Worm (Caenorhabditis elegans): ENCODE measurements around the gene sra-10.
A peak's percentile ranks its signal among the peaks of the same experiment; 100 is the strongest.

The sra-10 gene

DNA sequence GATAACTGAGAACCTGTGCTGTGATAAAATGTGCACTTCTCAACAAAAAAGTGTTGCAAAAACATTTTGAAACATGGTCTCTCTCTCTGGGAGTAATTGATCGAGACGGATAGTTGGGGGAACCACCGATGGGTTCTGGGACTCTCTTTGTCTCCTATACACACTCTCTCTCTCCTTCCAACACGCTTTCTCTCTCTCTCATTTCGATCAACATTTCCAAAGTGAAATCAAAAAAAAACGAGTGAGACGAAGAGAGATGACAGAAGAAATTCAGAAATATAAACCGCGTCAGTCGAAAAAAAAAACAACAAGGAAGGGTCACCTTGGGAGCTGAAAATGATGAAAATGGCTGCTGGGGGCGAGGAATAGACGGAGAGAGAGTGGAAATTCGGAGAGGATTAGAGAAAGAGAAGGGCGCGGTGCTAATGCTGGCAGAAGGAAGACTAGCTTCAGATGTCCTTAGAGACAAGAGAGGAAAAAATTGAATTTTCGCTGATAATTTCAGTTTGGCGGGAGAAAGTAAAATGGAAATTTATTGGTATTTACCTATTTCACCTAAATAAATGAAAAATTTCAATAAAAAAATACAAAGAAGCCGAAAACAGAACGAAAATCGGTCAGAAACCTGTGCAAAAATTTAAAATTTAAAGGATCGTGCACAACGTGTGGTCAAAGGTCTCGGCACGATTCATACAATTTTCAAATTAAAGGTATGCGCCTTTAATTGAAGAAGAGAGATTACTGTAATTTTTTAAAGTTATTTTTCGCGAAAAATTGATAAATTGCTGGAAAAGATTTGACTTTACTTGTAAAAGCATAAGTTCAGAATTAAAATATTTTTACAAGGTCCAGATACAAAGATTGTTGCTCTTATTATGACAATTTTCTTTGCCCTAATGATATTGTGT lies 31.9 kb downstream of the sra-10 start (continued):
- no peak for TF ChIP-seq mes-4 (tag; optimal IDR thresholded peaks at IDR 0.05)
- TF ChIP-seq athp-1 (tag; optimal IDR thresholded peaks at IDR 0.05) = no peak
- no peak for TF ChIP-seq F22D6.2 (tag; optimal IDR thresholded peaks at IDR 0.05)
- no peak for TF ChIP-seq let-607 (tag; optimal IDR thresholded peaks at IDR 0.05)
- TF ChIP-seq F57A8.1 (GFP tag; optimal IDR thresholded peaks at IDR 0.05) = no peak
- TF ChIP-seq sdz-38 (tag; optimal IDR thresholded peaks at IDR 0.05) = no peak
- TF ChIP-seq lin-35 (GFP tag; optimal IDR thresholded peaks at IDR 0.05) = no peak
- TF ChIP-seq attf-3 (GFP tag; conservative IDR thresholded peaks at IDR 0.05) = no peak
- no peak for TF ChIP-seq ceh-100 (GFP tag; IDR thresholded peaks at IDR 0.05)
- no peak for TF ChIP-seq T07F8.4 (tag; optimal IDR thresholded peaks at IDR 0.05)
- TF ChIP-seq ztf-6 (GFP tag; IDR thresholded peaks at IDR 0.05) = no peak
- TF ChIP-seq ccch-3 (GFP tag; optimal IDR thresholded peaks at IDR 0.05) = no peak
- no peak for TF ChIP-seq C06A6.2 (GFP tag; conservative IDR thresholded peaks at IDR 0.05)
- no peak for TF ChIP-seq F57C9.4 (tag; optimal IDR thresholded peaks at IDR 0.05)
- TF ChIP-seq snpc-4 (GFP tag; optimal IDR thresholded peaks at IDR 0.05) = no peak
- peak in 1 of 4 experiments; percentile 13 for TF ChIP-seq snpc-4 (tag; optimal IDR thresholded peaks at IDR 0.05)
- no peak for TF ChIP-seq ceh-79 (tag; optimal IDR thresholded peaks at IDR 0.05)
- TF ChIP-seq Y53G8AR.9 (GFP tag; conservative IDR thresholded peaks at IDR 0.05) = no peak
- no peak for TF ChIP-seq sea-2 (GFP tag; IDR thresholded peaks at IDR 0.05)
- no peak for TF ChIP-seq attf-5 (GFP tag; optimal IDR thresholded peaks at IDR 0.05)
- TF ChIP-seq F52B5.7 (tag; optimal IDR thresholded peaks at IDR 0.05) = no peak
- TF ChIP-seq zfh-2 (GFP tag; conservative IDR thresholded peaks at IDR 0.05) = peak; percentile 39; the same call in 1 of the 2 replicates
- TF ChIP-seq ztf-26 (tag; optimal IDR thresholded peaks at IDR 0.05) = no peak
- no peak for TF ChIP-seq atf-7 (tag; optimal IDR thresholded peaks at IDR 0.05)
- TF ChIP-seq akir-1 (GFP tag; optimal IDR thresholded peaks at IDR 0.05) = no peak
- no peak for TF ChIP-seq ceh-27 (GFP tag; optimal IDR thresholded peaks at IDR 0.05)
- no peak for TF ChIP-seq him-1 (tag; optimal IDR thresholded peaks at IDR 0.05)
- no peak for TF ChIP-seq lsy-27 (tag; optimal IDR thresholded peaks at IDR 0.05; ENCODE audit: borderline replicate concordance, insufficient read depth)
- peak; percentile 4 for TF ChIP-seq lin-40 (tag; optimal IDR thresholded peaks at IDR 0.05)
- TF ChIP-seq B0261.1 (tag; optimal IDR thresholded peaks at IDR 0.05) = no peak
- TF ChIP-seq snpc-3.4 (tag; optimal IDR thresholded peaks at IDR 0.05) = peak; percentile 54
- TF ChIP-seq nhr-179 (tag; optimal IDR thresholded peaks at IDR 0.05) = no peak
- no peak for TF ChIP-seq madf-10 (tag; optimal IDR thresholded peaks at IDR 0.05)

ce11 chrII:10861723-10862486 lies 33.0 kb downstream of the sra-10 start:
- TF ChIP-seq repo-1 (tag; optimal IDR thresholded peaks at IDR 0.05) (no peak), K12H6.12 (tag; optimal IDR thresholded peaks at IDR 0.05) (no peak), mel-28 (tag; optimal IDR thresholded peaks at IDR 0.05; ENCODE audit: borderline replicate concordance) (no peak), ccch-3 (GFP tag; optimal IDR thresholded peaks at IDR 0.05) (no peak), hmg-1.2 (GFP tag; IDR thresholded peaks at IDR 0.05) (peak; percentile 16; the same call in 1 of the 2 replicates), lsy-27 (tag; optimal IDR thresholded peaks at IDR 0.05; ENCODE audit: borderline replicate concordance, insufficient read depth) (no peak), hrde-1 (tag; optimal IDR thresholded peaks at IDR 0.05; ENCODE audit: borderline replicate concordance) (no peak), fkh-3 (tag; optimal IDR thresholded peaks at IDR 0.05) (no peak), B0035.1 (tag; optimal IDR thresholded peaks at IDR 0.05) (no peak), hsf-1 (GFP tag; IDR thresholded peaks at IDR 0.05) (0 out of 2 replicates have a peak, but pooled peaks have one; percentile 19), F23B12.7 (tag; optimal IDR thresholded peaks at IDR 0.05; ENCODE audit: insufficient read depth) (no peak), aptf-2 (GFP tag; conservative IDR thresholded peaks at IDR 0.05) (no peak), F33H1.4 (GFP tag; IDR thresholded peaks at IDR 0.05) (no peak), attf-3 (GFP tag; conservative IDR thresholded peaks at IDR 0.05) (0 out of 2 replicates have a peak, but pooled peaks have one; percentile 24), Y67H2A.10 (GFP tag; conservative IDR thresholded peaks at IDR 0.05) (no peak)

Measured in whole organism, young adult.